Worm (Caenorhabditis elegans) whole organism, L2 larva: ENCODE results near the gene dhc-3.

Experiments
- ama-1 ChIP-seq: fragments of 150-350 bp; optimal IDR thresholded peaks from 2 replicates; lab custom pipeline; 2018; ENCODE audit warnings: inconsistent platforms
- lsy-2 ChIP-seq, 2 experiments: fragments of 150-350 bp in 1 of 2; sonication (generic microtip) in 1 of 2; optimal IDR thresholded peaks; 2 replicates each; lab custom pipeline; 2014 to 2017; ENCODE audit warnings: missing biosample characterization in 2 of 2, missing genetic modification characterization in 2 of 2
- nhr-11 ChIP-seq: fragments of 150-350 bp; optimal IDR thresholded peaks from 2 replicates; lab custom pipeline; 2014; ENCODE audit warnings: missing biosample characterization, missing genetic modification characterization
- unc-55 ChIP-seq: fragments of 150-350 bp; sonication (generic microtip); optimal IDR thresholded peaks from 3 replicates; lab custom pipeline; 2014; ENCODE audit warnings: missing biosample characterization, missing genetic modification reagents, missing genetic modification characterization

DNA sequence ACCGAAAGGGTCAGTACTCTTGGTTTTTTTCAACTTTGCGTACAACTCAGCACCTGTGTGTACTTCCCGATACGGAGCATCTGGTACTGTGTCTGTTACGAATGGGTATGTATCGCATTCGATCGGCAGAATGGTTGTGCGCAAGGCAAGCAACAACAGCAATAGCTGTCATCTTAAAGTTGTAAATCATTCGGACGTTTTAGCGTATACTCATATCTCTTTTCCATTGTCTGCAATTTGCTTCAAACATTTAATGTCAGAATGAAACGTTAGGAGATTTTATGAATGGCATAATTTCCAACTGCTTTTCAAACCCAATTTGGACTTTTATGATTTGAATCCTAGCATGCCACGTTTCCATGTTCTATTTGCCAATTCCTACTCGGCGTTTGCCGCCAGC is 18.3 kb downstream of the dhc-3 start:
- TF ChIP-seq ama-1, result no peak
- no peak for TF ChIP-seq lsy-2 (tag; optimal IDR thresholded peaks at IDR 0.05; lab: Kevin White, UChicago)
- no peak for TF ChIP-seq unc-55
- TF ChIP-seq nhr-11, result no peak
